Worm (Caenorhabditis elegans): Measurements from ENCODE around the gene C01B10.44.

- TF ChIP-seq W03F9.2 (tag; optimal IDR thresholded peaks at IDR 0.05): no peak
- TF ChIP-seq him-1 (tag; optimal IDR thresholded peaks at IDR 0.05): no peak
- no peak for TF ChIP-seq dao-5 (tag; optimal IDR thresholded peaks at IDR 0.05)
Observed at ce11 chrIV:6648625-6649024, 25.1 kb downstream of the C01B10.44 start.

All from whole organism, L4/young adult.